Fruit fly (Drosophila melanogaster) whole organism, adult: ENCODE results near the gene CG7886.

Experiments used
- CG33017 ChIP-seq: fragments of 200-800 bp; sonication (Bioruptor generic); optimal IDR thresholded peaks from 2 replicates; lab custom pipeline; 2018; ENCODE audit warnings: missing biosample characterization, mild to moderate bottlenecking, missing genetic modification characterization, moderate library complexity
- CG7045 ChIP-seq: fragments of 200-800 bp; sonication (Bioruptor generic); optimal IDR thresholded peaks from 2 replicates; lab custom pipeline; 2017; ENCODE audit warnings: missing biosample characterization, mild to moderate bottlenecking, missing genetic modification characterization
- CG7101 ChIP-seq: fragments of 200-800 bp; sonication (Bioruptor generic); optimal IDR thresholded peaks from 2 replicates; lab custom pipeline; 2018; ENCODE audit warnings: missing biosample characterization, mild to moderate bottlenecking, missing genetic modification characterization, moderate library complexity
- Crg-1 ChIP-seq: fragments of 200-800 bp; sonication (Bioruptor generic); optimal IDR thresholded peaks from 2 replicates; lab custom pipeline; 2016; ENCODE audit warnings: missing biosample characterization, missing genetic modification characterization
- Mnt ChIP-seq: fragments of 200-800 bp; sonication (Bioruptor generic); optimal IDR thresholded peaks from 2 replicates; lab custom pipeline; 2016; ENCODE audit warnings: missing biosample characterization, mild to moderate bottlenecking, missing genetic modification characterization
- bab1 ChIP-seq: fragments of 200-800 bp; sonication (Bioruptor generic); optimal IDR thresholded peaks from 3 replicates; lab custom pipeline; 2019; ENCODE audit warnings: missing biosample characterization, mild to moderate bottlenecking, missing genetic modification characterization, moderate library complexity
- cic ChIP-seq: fragments of 200-800 bp; sonication (Bioruptor generic); optimal IDR thresholded peaks from 2 replicates; lab custom pipeline; 2017; ENCODE audit warnings: missing biosample characterization, mild to moderate bottlenecking, missing genetic modification characterization, moderate library complexity
- cnc ChIP-seq, 2 experiments: fragments of >200 bp; optimal IDR thresholded peaks; 2 replicates each; lab custom pipeline; 2017
- kay ChIP-seq: fragments of 200-800 bp; sonication (Bioruptor generic); peaks from one replicate; lab custom pipeline; 2016; ENCODE audit warnings: missing biosample characterization, missing genetic modification characterization, borderline replicate concordance
- ovo ChIP-seq: fragments of 200-800 bp; sonication (Bioruptor generic); optimal IDR thresholded peaks from 2 replicates; lab custom pipeline; 2016; ENCODE audit warnings: missing biosample characterization, missing genetic modification characterization
- tj ChIP-seq: fragments of 200-800 bp; sonication (Bioruptor generic); optimal IDR thresholded peaks from 3 replicates; lab custom pipeline; 2017; ENCODE audit warnings: missing biosample characterization, mild to moderate bottlenecking, missing genetic modification characterization, moderate library complexity

dm6 chr3R:14586480-14587443 lies 55.6 kb downstream of the CG7886 start:
- no peak for TF ChIP-seq kay (GFP tag; lab: Kevin White, UChicago)
- no peak for TF ChIP-seq CG7045 (GFP tag; lab: Kevin White, UChicago)
- no peak for TF ChIP-seq bab1
- no peak for TF ChIP-seq cic
- no peak for TF ChIP-seq CG7101 (tag; lab: Kevin White, UChicago)
- no peak for TF ChIP-seq CG33017 (tag; lab: Kevin White, UChicago)
- TF ChIP-seq Mnt (GFP tag; lab: Kevin White, UChicago): no peak
- no peak for TF ChIP-seq tj (GFP tag; lab: Kevin White, UChicago)
- no peak for TF ChIP-seq ovo (GFP tag; lab: Kevin White, UChicago)
- no peak for TF ChIP-seq cnc (optimal IDR thresholded peaks at IDR 0.05; lab: Kevin White, UChicago)
- TF ChIP-seq Crg-1 (GFP tag; lab: Kevin White, UChicago): no peak
